Worm (Caenorhabditis elegans): ENCODE data around the gene F56F11.1.

F56F11.1 gene

ce11 chrIII:2920866-2921265 lies 29.3 kb downstream of the F56F11.1 start:
- TF ChIP-seq hmg-1.2 (GFP tag; IDR thresholded peaks at IDR 0.05), result peak; percentile 23; the same call in 1 of the 2 replicates
- no peak for TF ChIP-seq mel-28 (tag; optimal IDR thresholded peaks at IDR 0.05; ENCODE audit: borderline replicate concordance)

- TF ChIP-seq B0261.1 (tag; optimal IDR thresholded peaks at IDR 0.05), result no peak
- TF ChIP-seq unc-130 (GFP tag; optimal IDR thresholded peaks at IDR 0.05), result no peak
- no peak for TF ChIP-seq nhr-90 (tag; optimal IDR thresholded peaks at IDR 0.05)
- no peak for TF ChIP-seq snpc-4 (GFP tag; optimal IDR thresholded peaks at IDR 0.05)
- TF ChIP-seq snpc-4 (tag; optimal IDR thresholded peaks at IDR 0.05), result no peak
- TF ChIP-seq lag-1 (GFP tag; IDR thresholded peaks at IDR 0.05), result no peak
- no peak for TF ChIP-seq ceh-40 (GFP tag; IDR thresholded peaks at IDR 0.05)
- TF ChIP-seq somi-1 (GFP tag; optimal IDR thresholded peaks at IDR 0.05), result no peak
- no peak for TF ChIP-seq ztf-28 (GFP tag; IDR thresholded peaks at IDR 0.05)
- no peak for TF ChIP-seq ets-4 (GFP tag; optimal IDR thresholded peaks at IDR 0.05)
- no peak for TF ChIP-seq ztf-26 (tag; optimal IDR thresholded peaks at IDR 0.05)
- no peak for TF ChIP-seq K11D2.4 (GFP tag; IDR thresholded peaks at IDR 0.05)
- no peak for TF ChIP-seq Y53F4B.3 (GFP tag; IDR thresholded peaks at IDR 0.05)
- no peak for TF ChIP-seq B0019.2 (GFP tag; conservative IDR thresholded peaks at IDR 0.05)
- no peak for TF ChIP-seq pha-4 (tag; optimal IDR thresholded peaks at IDR 0.05)
- TF ChIP-seq ccch-3 (GFP tag; optimal IDR thresholded peaks at IDR 0.05), result no peak
- no peak for TF ChIP-seq egl-44 (GFP tag; IDR thresholded peaks at IDR 0.05)
- TF ChIP-seq attf-3 (GFP tag; conservative IDR thresholded peaks at IDR 0.05), result no peak
- TF ChIP-seq nhr-27 (tag; optimal IDR thresholded peaks at IDR 0.05), result no peak
- TF ChIP-seq hlh-26 (GFP tag; conservative IDR thresholded peaks at IDR 0.05), result no peak
- no peak for TF ChIP-seq repo-1 (tag; optimal IDR thresholded peaks at IDR 0.05)
Measured at ce11 chrIII:2923012-2923411, 31.5 kb downstream of the F56F11.1 start, which contains the start of gene R10F2.4. TSS of gene R10F2.4 (minus strand) at chrIII:2923112.

- TF ChIP-seq nfya-2 (GFP tag; IDR thresholded peaks at IDR 0.05) (no peak), Y67H2A.10 (GFP tag; conservative IDR thresholded peaks at IDR 0.05) (no peak), madf-10 (tag; optimal IDR thresholded peaks at IDR 0.05) (no peak), repo-1 (tag; optimal IDR thresholded peaks at IDR 0.05) (no peak)
Measured at ce11 chrIII:2924658-2925057, 33.1 kb downstream of the F56F11.1 start, which contains the start of gene R10F2.5. TSS of gene R10F2.5 (minus strand) at chrIII:2924758.

DNA sequence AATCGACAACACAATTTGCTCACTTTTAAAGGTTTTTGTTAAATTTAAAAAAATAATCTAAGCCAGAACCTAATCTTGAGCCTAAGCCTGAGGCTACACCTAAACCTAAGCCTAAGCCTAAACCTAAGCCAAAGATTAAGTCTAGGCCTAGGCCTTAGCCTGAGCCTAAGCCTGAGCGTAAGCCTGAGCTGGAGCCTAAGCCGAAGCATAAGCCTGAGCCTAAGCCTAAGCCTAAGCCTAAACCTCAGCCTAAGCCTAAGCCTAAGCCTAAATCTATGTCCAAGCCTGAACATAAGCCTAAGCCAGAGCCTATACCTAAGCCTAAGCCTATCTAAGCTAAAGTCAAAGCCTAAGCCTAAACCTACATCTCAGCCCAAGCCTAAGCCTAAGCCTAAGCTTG lies 46.2 kb downstream of the F56F11.1 start:
- TF ChIP-seq aptf-3 (GFP tag; IDR thresholded peaks at IDR 0.05) (no peak), lsl-1 (GFP tag; optimal IDR thresholded peaks at IDR 0.05) (no peak), sea-2 (GFP tag; IDR thresholded peaks at IDR 0.05) (no peak), egl-44 (GFP tag; IDR thresholded peaks at IDR 0.05) (no peak), Y53F4B.3 (GFP tag; IDR thresholded peaks at IDR 0.05) (no peak), Y95B8A.8 (GFP tag; IDR thresholded peaks at IDR 0.05) (no peak), attf-5 (GFP tag; optimal IDR thresholded peaks at IDR 0.05) (no peak), hmg-20 (GFP tag; IDR thresholded peaks at IDR 0.05) (no peak), bed-1 (GFP tag; IDR thresholded peaks at IDR 0.05) (no peak), dox-1 (GFP tag; IDR thresholded peaks at IDR 0.05) (no peak), ceh-27 (GFP tag; optimal IDR thresholded peaks at IDR 0.05) (no peak), dpl-1 (GFP tag; optimal IDR thresholded peaks at IDR 0.05) (no peak), nhr-120 (GFP tag; IDR thresholded peaks at IDR 0.05) (no peak), egl-18 (GFP tag; IDR thresholded peaks at IDR 0.05) (no peak), sdz-38 (tag; optimal IDR thresholded peaks at IDR 0.05) (no peak), snpc-3.4 (tag; optimal IDR thresholded peaks at IDR 0.05) (no peak), C17E4.6 (GFP tag; IDR thresholded peaks at IDR 0.05) (no peak)
